Worm (Caenorhabditis elegans): Measurements from ENCODE around the gene F18E9.4.

DNA sequence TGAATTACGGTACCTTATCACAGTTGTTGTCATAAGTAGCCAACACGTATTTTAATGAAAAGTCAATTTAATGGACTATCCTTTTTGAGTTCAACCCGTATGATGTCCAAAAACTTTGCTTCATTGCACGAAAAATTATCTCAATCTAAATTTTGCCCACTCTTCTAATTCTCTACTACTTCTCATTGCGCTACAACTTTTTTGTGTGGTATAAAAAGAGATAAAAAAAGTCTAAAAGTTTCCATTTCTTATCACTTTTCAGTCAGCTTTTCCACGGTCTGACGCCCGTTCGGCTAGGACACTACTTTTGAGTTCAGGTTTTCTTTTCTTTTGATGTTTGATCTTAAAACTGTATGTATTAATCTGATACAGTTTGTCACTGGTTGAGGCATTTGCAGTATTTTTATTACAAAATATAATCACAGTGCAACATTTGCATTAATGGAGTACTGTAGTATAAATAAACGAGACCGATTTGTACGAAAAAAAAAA is 12.4 kb upstream of the F18E9.4 start:
- TF ChIP-seq fkh-10 (GFP tag; optimal IDR thresholded peaks at IDR 0.05): no peak
- no peak for TF ChIP-seq ceh-82 (tag; optimal IDR thresholded peaks at IDR 0.05)
- no peak for TF ChIP-seq ztf-11 (tag; optimal IDR thresholded peaks at IDR 0.05)
- TF ChIP-seq ceh-28 (tag; optimal IDR thresholded peaks at IDR 0.05): no peak
- TF ChIP-seq tbx-2 (tag; optimal IDR thresholded peaks at IDR 0.05): no peak
- no peak for TF ChIP-seq R02D3.7 (tag; optimal IDR thresholded peaks at IDR 0.05)
- no peak for TF ChIP-seq elt-3 (tag; optimal IDR thresholded peaks at IDR 0.05)
- no peak for TF ChIP-seq lin-15B (tag; optimal IDR thresholded peaks at IDR 0.05)
- TF ChIP-seq fos-1 (tag; optimal IDR thresholded peaks at IDR 0.05): no peak
- TF ChIP-seq nhr-76 (tag; optimal IDR thresholded peaks at IDR 0.05): no peak
